Fruit fly (Drosophila melanogaster) whole organism, embryonic: ENCODE data around the gene CG13924.

Source experiments
- Atf3 ChIP-seq: fragments of 200-800 bp; sonication (Bioruptor generic); optimal IDR thresholded peaks from 3 replicates; lab custom pipeline; 2016; ENCODE audit warnings: missing biosample characterization, missing genetic modification characterization
- CG10654 ChIP-seq: fragments of 200-800 bp; sonication (Bioruptor generic); optimal IDR thresholded peaks from 2 replicates; lab custom pipeline; 2016; ENCODE audit warnings: missing biosample characterization, missing genetic modification characterization
- CG11398 ChIP-seq: fragments of 200-800 bp; sonication (Bioruptor generic); optimal IDR thresholded peaks from 2 replicates; lab custom pipeline; 2016; ENCODE audit warnings: missing biosample characterization, missing genetic modification characterization
- CG13894 ChIP-seq: fragments of 200-800 bp; sonication (Bioruptor generic); optimal IDR thresholded peaks from 3 replicates; lab custom pipeline; 2018; ENCODE audit warnings: missing biosample characterization, mild to moderate bottlenecking, missing genetic modification characterization, moderate library complexity
- CG14860 ChIP-seq: fragments of 200-800 bp; sonication (Bioruptor generic); IDR thresholded peaks from 3 replicates; pipeline ENCODE4 v1.3.6; 2022; ENCODE audit warnings: missing biosample characterization, missing genetic modification characterization; ENCODE audit not compliant: partially characterized antibody
- CG15514 ChIP-seq: fragments of 200-800 bp; sonication (Bioruptor generic); optimal IDR thresholded peaks from 3 replicates; lab custom pipeline; 2017; ENCODE audit warnings: missing biosample characterization, missing genetic modification characterization, mild to moderate bottlenecking, moderate library complexity, missing genetic modification reagents
- CG16813 ChIP-seq: fragments of 200-800 bp; sonication (Bioruptor generic); IDR thresholded peaks from 3 replicates; pipeline ENCODE4 v1.3.6; 2022; ENCODE audit warnings: missing biosample characterization, missing genetic modification characterization; ENCODE audit not compliant: partially characterized antibody
- CG17186 ChIP-seq: fragments of 200-800 bp; sonication (Bioruptor generic); optimal IDR thresholded peaks from 3 replicates; lab custom pipeline; 2017; ENCODE audit warnings: missing biosample characterization, missing genetic modification reagents, missing genetic modification characterization
- CG1832 ChIP-seq: fragments of 200-800 bp; sonication (Bioruptor generic); optimal IDR thresholded peaks from 2 replicates; lab custom pipeline; 2017; ENCODE audit warnings: missing biosample characterization, mild to moderate bottlenecking, missing genetic modification characterization, inconsistent platforms
- CG18476 ChIP-seq: fragments of 200-800 bp; sonication (Bioruptor generic); optimal IDR thresholded peaks from 2 replicates; lab custom pipeline; 2016; ENCODE audit warnings: missing biosample characterization, mild to moderate bottlenecking, missing genetic modification characterization
- CG2116 ChIP-seq: fragments of 200-800 bp; sonication (Bioruptor generic); optimal IDR thresholded peaks from 3 replicates; lab custom pipeline; 2018; ENCODE audit warnings: missing biosample characterization, mild to moderate bottlenecking, missing genetic modification characterization
- CG34422 ChIP-seq: fragments of 200-800 bp; sonication (Bioruptor generic); IDR thresholded peaks from 3 replicates; pipeline ENCODE4 v1.3.6; 2022; ENCODE audit warnings: missing biosample characterization, missing genetic modification characterization
- CG6654 ChIP-seq: fragments of 200-800 bp; sonication (Bioruptor generic); optimal IDR thresholded peaks from 2 replicates; lab custom pipeline; 2017; ENCODE audit warnings: missing biosample characterization, mild to moderate bottlenecking, missing genetic modification characterization
- CG6791 ChIP-seq: fragments of 200-800 bp; sonication (Bioruptor generic); IDR thresholded peaks from 3 replicates; pipeline ENCODE4 v1.3.6; 2022; ENCODE audit warnings: missing biosample characterization, missing genetic modification characterization; ENCODE audit not compliant: partially characterized antibody
- CG7556 ChIP-seq: fragments of 200-800 bp; sonication (Bioruptor generic); optimal IDR thresholded peaks from 2 replicates; lab custom pipeline; 2017; ENCODE audit warnings: missing biosample characterization, mild to moderate bottlenecking, missing genetic modification characterization
- CG8924 ChIP-seq: fragments of 200-800 bp; optimal IDR thresholded peaks from 3 replicates; lab custom pipeline; 2019; ENCODE audit warnings: missing biosample characterization, mild to moderate bottlenecking, missing genetic modification characterization, moderate library complexity
- CG8944 ChIP-seq: fragments of 200-800 bp; sonication (Bioruptor generic); optimal IDR thresholded peaks from 3 replicates; lab custom pipeline; 2016; ENCODE audit warnings: missing biosample characterization, missing genetic modification characterization
- CG9727 ChIP-seq: fragments of 200-800 bp; sonication (Bioruptor generic); optimal IDR thresholded peaks from 3 replicates; lab custom pipeline; 2017; ENCODE audit warnings: missing biosample characterization, mild to moderate bottlenecking, missing genetic modification characterization
- CG9797 ChIP-seq: fragments of 200-800 bp; sonication (Bioruptor generic); optimal IDR thresholded peaks from 3 replicates; lab custom pipeline; 2018; ENCODE audit warnings: missing biosample characterization, mild to moderate bottlenecking, missing genetic modification characterization
- CrebB ChIP-seq: fragments of 200-800 bp; sonication (Bioruptor generic); optimal IDR thresholded peaks from 3 replicates; lab custom pipeline; 2018; ENCODE audit warnings: missing biosample characterization, mild to moderate bottlenecking, missing genetic modification characterization
- D19B ChIP-seq: fragments of 200-800 bp; sonication (Bioruptor generic); optimal IDR thresholded peaks from 2 replicates; lab custom pipeline; 2017; ENCODE audit warnings: missing biosample characterization, mild to moderate bottlenecking, missing genetic modification characterization
- Dp ChIP-seq: fragments of 200-800 bp; sonication (Bioruptor generic); optimal IDR thresholded peaks from 2 replicates; lab custom pipeline; 2018; ENCODE audit warnings: missing biosample characterization, mild to moderate bottlenecking, missing genetic modification characterization, moderate library complexity
- Ets97D ChIP-seq: fragments of 200-800 bp; sonication (Bioruptor generic); optimal IDR thresholded peaks from 3 replicates; lab custom pipeline; 2016; ENCODE audit warnings: missing biosample characterization, missing genetic modification characterization
- GATAe ChIP-seq: fragments of 200-800 bp; sonication (Bioruptor generic); conservative IDR thresholded peaks from 2 replicates; pipeline ENCODE4 v1.3.6; 2022; ENCODE audit warnings: missing biosample characterization, missing genetic modification characterization
- HLHmδ ChIP-seq: fragments of 200-800 bp; sonication (Bioruptor generic); optimal IDR thresholded peaks from 2 replicates; lab custom pipeline; 2018; ENCODE audit warnings: missing biosample characterization, mild to moderate bottlenecking, missing genetic modification characterization, moderate library complexity
- HmgZ ChIP-seq: fragments of 200-800 bp; sonication (Bioruptor generic); optimal IDR thresholded peaks from 2 replicates; lab custom pipeline; 2018; ENCODE audit warnings: missing biosample characterization, mild to moderate bottlenecking, missing genetic modification characterization
- Hr39 ChIP-seq: fragments of >200 bp; optimal IDR thresholded peaks from 2 replicates; lab custom pipeline; 2017
- Hr51 ChIP-seq, 2 experiments: fragments of 200-800 bp; sonication (Bioruptor generic); optimal IDR thresholded peaks; 2 replicates in 1 of 2; 3 replicates in 1 of 2; lab custom pipeline; 2016 to 2018; ENCODE audit warnings: missing biosample characterization in 2 of 2, missing genetic modification characterization in 2 of 2, mild to moderate bottlenecking in 1 of 2, moderate library complexity in 1 of 2
- Kr ChIP-seq: fragments of 200-800 bp; sonication (Bioruptor generic); optimal IDR thresholded peaks from 2 replicates; lab custom pipeline; 2017; ENCODE audit warnings: missing biosample characterization, mild to moderate bottlenecking, missing genetic modification characterization
- Sry-δ ChIP-seq: fragments of 200-800 bp; sonication (Bioruptor generic); optimal IDR thresholded peaks from 2 replicates; lab custom pipeline; 2016; ENCODE audit warnings: missing biosample characterization, missing genetic modification characterization
- Trl ChIP-seq, 3 experiments: fragments of >200 bp in 2 of 3; fragments of 200-800 bp in 1 of 3; sonication (Bioruptor generic) in 1 of 3; optimal IDR thresholded peaks; 2 replicates in 1 of 3; 3 replicates in 2 of 3; lab custom pipeline; 2016 to 2017; ENCODE audit warnings: missing biosample characterization in 1 of 3, missing genetic modification characterization in 1 of 3
- ci ChIP-seq: fragments of 200-800 bp; sonication (Bioruptor generic); IDR thresholded peaks from 3 replicates; pipeline ENCODE4 v1.3.6; 2022; ENCODE audit warnings: missing biosample characterization, missing genetic modification characterization
- crp ChIP-seq, 2 experiments: fragments of 200-800 bp; sonication (Bioruptor generic); optimal IDR thresholded peaks; 2 replicates in 1 of 2; 3 replicates in 1 of 2; lab custom pipeline; 2017; ENCODE audit warnings: missing biosample characterization in 2 of 2, missing genetic modification characterization in 2 of 2, mild to moderate bottlenecking in 1 of 2, moderate library complexity in 1 of 2
- exex ChIP-seq: fragments of 200-800 bp; sonication (Bioruptor generic); optimal IDR thresholded peaks from 4 replicates; lab custom pipeline; 2018; ENCODE audit warnings: missing biosample characterization, mild to moderate bottlenecking, missing genetic modification characterization, moderate library complexity
- eyg ChIP-seq: fragments of 200-800 bp; sonication (Bioruptor generic); optimal IDR thresholded peaks from 3 replicates; lab custom pipeline; 2016; ENCODE audit warnings: missing biosample characterization, missing genetic modification characterization
- ftz-f1 ChIP-seq: fragments of 200-800 bp; sonication (Bioruptor generic); optimal IDR thresholded peaks from 2 replicates; lab custom pipeline; 2016; ENCODE audit warnings: missing biosample characterization, missing genetic modification characterization
- grn ChIP-seq: fragments of 200-800 bp; sonication (Bioruptor generic); optimal IDR thresholded peaks from 3 replicates; lab custom pipeline; 2017; ENCODE audit warnings: missing biosample characterization, missing genetic modification characterization
- hbn ChIP-seq: fragments of 200-800 bp; sonication (Bioruptor generic); IDR thresholded peaks from 2 replicates; pipeline ENCODE4 v1.3.6; 2022; ENCODE audit warnings: missing biosample characterization, missing genetic modification characterization; ENCODE audit not compliant: partially characterized antibody
- lov ChIP-seq, 2 experiments: fragments of 200-800 bp in 1 of 2; fragments of >200 bp in 1 of 2; sonication (Bioruptor generic) in 1 of 2; IDR thresholded peaks in 1 of 2; optimal IDR thresholded peaks in 1 of 2; 2 replicates in 1 of 2; 3 replicates in 1 of 2; pipeline versions ENCODE4 v1.3.6 to Lab custom; 2017 to 2022; ENCODE audit warnings: missing biosample characterization in 1 of 2, missing genetic modification characterization in 1 of 2
- mam ChIP-seq: fragments of 200-800 bp; sonication (Bioruptor generic); optimal IDR thresholded peaks from 3 replicates; lab custom pipeline; 2016; ENCODE audit warnings: missing biosample characterization, missing genetic modification characterization
- scrt ChIP-seq: fragments of 200-800 bp; sonication (Bioruptor generic); optimal IDR thresholded peaks from 2 replicates; lab custom pipeline; 2018; ENCODE audit warnings: missing biosample characterization, mild to moderate bottlenecking, missing genetic modification characterization, moderate library complexity
- sens ChIP-seq: fragments of 200-800 bp; sonication (Bioruptor generic); peaks from one replicate; lab custom pipeline; 2016; ENCODE audit warnings: missing biosample characterization, missing genetic modification characterization
- slou ChIP-seq: fragments of 200-800 bp; sonication (Bioruptor generic); optimal IDR thresholded peaks from 3 replicates; lab custom pipeline; 2016; ENCODE audit warnings: missing biosample characterization, missing genetic modification characterization
- stwl ChIP-seq: fragments of 200-800 bp; sonication (Bioruptor generic); optimal IDR thresholded peaks from 3 replicates; lab custom pipeline; 2018; ENCODE audit warnings: missing biosample characterization, mild to moderate bottlenecking, missing genetic modification characterization, moderate library complexity
- tin ChIP-seq: fragments of 200-800 bp; sonication (Bioruptor generic); optimal IDR thresholded peaks from 3 replicates; lab custom pipeline; 2016; ENCODE audit warnings: missing biosample characterization, missing genetic modification characterization
- trem ChIP-seq: fragments of 200-800 bp; optimal IDR thresholded peaks from 3 replicates; lab custom pipeline; 2019; ENCODE audit warnings: missing biosample characterization, mild to moderate bottlenecking, missing genetic modification characterization, moderate library complexity

Gene CG13924

DNA sequence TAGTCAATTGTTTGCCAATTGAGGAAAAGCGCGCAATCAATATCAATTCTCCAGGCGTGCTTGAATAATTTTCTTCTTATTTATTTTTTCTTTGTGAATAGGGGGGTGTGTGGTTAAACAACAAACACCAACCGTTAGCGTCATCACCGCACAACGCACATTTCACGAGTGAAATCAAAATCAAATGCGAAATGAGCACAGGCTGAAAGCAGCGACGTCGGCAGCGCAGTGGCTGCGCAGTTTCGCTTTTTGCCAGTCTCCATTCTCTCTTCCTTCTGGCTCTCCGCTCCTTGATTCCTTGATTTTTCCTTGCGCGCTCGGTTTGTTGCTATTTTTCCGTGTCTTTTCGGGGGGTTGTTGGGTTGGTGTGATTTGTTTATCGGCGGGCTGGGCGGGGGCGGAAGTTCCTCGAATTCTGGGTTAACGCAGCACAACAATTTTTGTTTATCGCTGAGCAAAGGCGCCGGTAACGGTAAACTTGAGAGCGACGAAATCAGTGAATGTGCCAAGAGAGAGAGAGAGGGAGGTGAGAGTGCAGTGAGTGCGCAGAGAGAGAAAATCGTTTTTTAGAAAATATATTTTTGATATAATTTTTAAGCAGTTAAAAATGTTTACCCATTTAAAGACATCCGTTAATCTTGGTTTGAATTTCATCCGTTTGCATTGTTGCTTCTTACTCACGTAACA lies 13.2 kb downstream of the CG13924 start, which contains the start of gene CG13937 (continued):
- peak; percentile 58 to 80 for TF ChIP-seq Trl (optimal IDR thresholded peaks at IDR 0.05; lab: Kevin White, UChicago)
- TF ChIP-seq Trl (GFP tag; optimal IDR thresholded peaks at IDR 0.05; lab: Kevin White, UChicago) = no peak
- peak; percentile 39 for TF ChIP-seq scrt (GFP tag; lab: Kevin White, UChicago)
- no peak for TF ChIP-seq Atf3 (GFP tag; lab: Kevin White, UChicago)
- no peak for TF ChIP-seq CG11398
- TF ChIP-seq Kr (GFP tag; lab: Kevin White, UChicago) = no peak

DNA sequence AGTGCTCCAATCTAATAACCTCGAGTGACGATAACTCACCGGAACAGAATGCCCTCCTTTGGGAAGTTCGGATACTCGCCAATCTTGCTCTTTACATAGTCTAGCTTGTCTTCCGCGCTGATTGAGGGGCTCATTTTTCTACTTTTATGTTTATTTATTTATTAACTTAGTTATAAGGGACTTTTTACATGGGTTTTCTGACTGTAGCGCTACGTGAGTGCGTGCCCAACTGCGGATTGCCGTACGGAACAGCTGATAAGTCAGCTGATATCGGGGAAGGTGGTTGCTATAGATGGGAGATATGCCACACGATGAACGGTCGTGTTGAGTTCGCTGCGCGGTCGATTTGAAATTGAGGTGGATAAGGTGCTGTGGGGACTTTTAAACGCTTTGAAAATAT lies 14.8 kb downstream of the CG13924 start, which contains the start of gene Aprt:
Gene Aprt, minus strand, starts transcription at position 368 of the 400 bp plus-strand sequence.
- TF ChIP-seq CG15514 (GFP tag; lab: Kevin White, UChicago) = peak; percentile 71
- peak; percentile 19 for TF ChIP-seq CG13894
- TF ChIP-seq trem = peak; percentile 54
- TF ChIP-seq sens = peak; percentile 72
- TF ChIP-seq CG18476 = peak; percentile 3
- TF ChIP-seq CG1832 = no peak
- peak; percentile 88 for TF ChIP-seq hbn (GFP tag; lab: Robert Waterston, UW)
- TF ChIP-seq CG17186 = peak; percentile 40
- TF ChIP-seq HLHmδ (GFP tag; lab: Kevin White, UChicago) = peak; percentile 59
- TF ChIP-seq ci = 0 out of 3 replicates have a peak, but pooled peaks have one; percentile 19
- TF ChIP-seq mam (GFP tag; lab: Kevin White, UChicago) = no peak
- peak; percentile 32 for TF ChIP-seq CrebB (tag; lab: Kevin White, UChicago)
- TF ChIP-seq ftz-f1 (GFP tag; lab: Kevin White, UChicago) = peak; percentile 81
- TF ChIP-seq stwl (tag; lab: Kevin White, UChicago) = peak; percentile 12
- TF ChIP-seq CG9797 (GFP tag; lab: Kevin White, UChicago) = peak; percentile 50
- TF ChIP-seq Dp (GFP tag; lab: Kevin White, UChicago) = peak; percentile 96
- TF ChIP-seq lov (optimal IDR thresholded peaks at IDR 0.05; lab: Kevin White, UChicago) = no peak
- TF ChIP-seq lov (GFP tag; IDR thresholded peaks at IDR 0.05; lab: Robert Waterston, UW) = no peak
- TF ChIP-seq CG9727 (GFP tag; lab: Kevin White, UChicago) = peak; percentile 17
- TF ChIP-seq HmgZ (tag; lab: Kevin White, UChicago) = peak; percentile 16
- TF ChIP-seq Hr51 (GFP tag; optimal IDR thresholded peaks at IDR 0.05; lab: Kevin White, UChicago) = peak in 1 of 2 experiments; percentile 0
- no peak for TF ChIP-seq CG34422 (GFP tag; lab: Robert Waterston, UW)
- peak; percentile 2 for TF ChIP-seq Ets97D (GFP tag; lab: Kevin White, UChicago)
- no peak for TF ChIP-seq CG10654 (GFP tag; lab: Kevin White, UChicago)
- 0 out of 3 replicates have a peak, but pooled peaks have one; percentile 31 for TF ChIP-seq CG14860
- TF ChIP-seq grn = peak; percentile 59
- TF ChIP-seq CG7556 (GFP tag; lab: Kevin White, UChicago) = no peak
- peak; percentile 37 for TF ChIP-seq CG2116
- TF ChIP-seq Hr39 (lab: Kevin White, UChicago) = no peak
- TF ChIP-seq exex = peak; percentile 60
- TF ChIP-seq CG8944 (GFP tag; lab: Kevin White, UChicago) = no peak
- no peak for TF ChIP-seq CG8924
- TF ChIP-seq CG16813 = peak; percentile 66
- no peak for TF ChIP-seq eyg (GFP tag; lab: Kevin White, UChicago)
- no peak for TF ChIP-seq D19B
- TF ChIP-seq Sry-δ = peak; percentile 87
- TF ChIP-seq GATAe (GFP tag; lab: Robert Waterston, UW) = no peak
- TF ChIP-seq CG6654 (GFP tag; lab: Kevin White, UChicago) = no peak
- no peak for TF ChIP-seq tin
- no peak for TF ChIP-seq slou (GFP tag; lab: Kevin White, UChicago)
- peak; percentile 68; the same call in 2 of the 3 replicates for TF ChIP-seq CG6791 (GFP tag; lab: Robert Waterston, UW)
- TF ChIP-seq crp (GFP tag; optimal IDR thresholded peaks at IDR 0.05; lab: Kevin White, UChicago) = peak; percentile 90 to 100
